Worm (Caenorhabditis elegans) whole organism, L2 larva: ENCODE measurements around the gene T28D6.6.

Source experiments
- F13H6.1 ChIP-seq: sonication (generic microtip); optimal IDR thresholded peaks from 2 replicates; lab custom pipeline; 2016; ENCODE audit warnings: missing genetic modification characterization, missing compliant biosample characterization
- R02D3.7 ChIP-seq: fragments of 150-350 bp; optimal IDR thresholded peaks from 2 replicates; lab custom pipeline; 2014; ENCODE audit warnings: missing biosample characterization, missing genetic modification characterization
- ZK546.5 ChIP-seq: sonication (generic microtip); optimal IDR thresholded peaks from 2 replicates; lab custom pipeline; 2017; ENCODE audit warnings: missing biosample characterization, missing genetic modification characterization
- alr-1 ChIP-seq: fragments of 150-350 bp; optimal IDR thresholded peaks from 2 replicates; lab custom pipeline; 2014; ENCODE audit warnings: missing biosample characterization, missing genetic modification characterization
- aly-2 ChIP-seq: fragments of 150-350 bp; optimal IDR thresholded peaks from 2 replicates; lab custom pipeline; 2014; ENCODE audit warnings: missing biosample characterization, missing genetic modification characterization
- ama-1 ChIP-seq: fragments of 150-350 bp; optimal IDR thresholded peaks from 2 replicates; lab custom pipeline; 2018; ENCODE audit warnings: inconsistent platforms
- blmp-1 ChIP-seq: sonication (generic microtip); optimal IDR thresholded peaks from 2 replicates; lab custom pipeline; 2017; ENCODE audit warnings: missing genetic modification characterization, mild to moderate bottlenecking, missing compliant biosample characterization, antibody characterized with exemption, moderate library complexity; ENCODE audit not compliant: insufficient read depth
- ceh-16 ChIP-seq: fragments of 150-350 bp; optimal IDR thresholded peaks from 2 replicates; lab custom pipeline; 2014; ENCODE audit warnings: missing biosample characterization, missing genetic modification characterization
- ceh-82 ChIP-seq: fragments of 150-350 bp; optimal IDR thresholded peaks from 2 replicates; lab custom pipeline; 2014; ENCODE audit warnings: missing biosample characterization, missing genetic modification characterization
- dmd-4 ChIP-seq: sonication (generic microtip); optimal IDR thresholded peaks from 2 replicates; lab custom pipeline; 2017; ENCODE audit warnings: missing biosample characterization, missing genetic modification characterization
- elt-1 ChIP-seq: fragments of 150-350 bp; optimal IDR thresholded peaks from 2 replicates; lab custom pipeline; 2014; ENCODE audit warnings: missing biosample characterization, missing genetic modification characterization
- elt-3 ChIP-seq: sonication (generic microtip); optimal IDR thresholded peaks from 2 replicates; lab custom pipeline; 2017; ENCODE audit warnings: missing biosample characterization, missing genetic modification characterization
- fos-1 ChIP-seq: fragments of 150-350 bp; optimal IDR thresholded peaks from 2 replicates; lab custom pipeline; 2014; ENCODE audit warnings: missing biosample characterization, missing genetic modification characterization
- lin-11 ChIP-seq: fragments of 150-350 bp; sonication (generic microtip); optimal IDR thresholded peaks from 2 replicates; lab custom pipeline; 2014; ENCODE audit warnings: missing biosample characterization, missing genetic modification characterization, inconsistent platforms, mixed read lengths
- lin-39 ChIP-seq: fragments of 150-350 bp; optimal IDR thresholded peaks from 2 replicates; lab custom pipeline; 2014; ENCODE audit warnings: missing biosample characterization, missing genetic modification reagents, missing genetic modification characterization
- lsy-2 ChIP-seq, 2 experiments: fragments of 150-350 bp in 1 of 2; sonication (generic microtip) in 1 of 2; optimal IDR thresholded peaks; 2 replicates each; lab custom pipeline; 2014 to 2017; ENCODE audit warnings: missing biosample characterization in 2 of 2, missing genetic modification characterization in 2 of 2
- mab-5 ChIP-seq: fragments of 150-350 bp; optimal IDR thresholded peaks from 2 replicates; lab custom pipeline; 2014; ENCODE audit warnings: missing biosample characterization, missing genetic modification characterization
- mbf-1 ChIP-seq: sonication (generic microtip); optimal IDR thresholded peaks from 2 replicates; lab custom pipeline; 2017; ENCODE audit warnings: missing biosample characterization, missing genetic modification characterization
- mdl-1 ChIP-seq, 2 experiments: fragments of 150-350 bp in 1 of 2; sonication (generic microtip) in 1 of 2; optimal IDR thresholded peaks; 2 replicates each; lab custom pipeline; 2017; ENCODE audit warnings: missing biosample characterization in 2 of 2, missing genetic modification characterization in 2 of 2
- nhr-12 ChIP-seq: fragments of 150-350 bp; optimal IDR thresholded peaks from 2 replicates; lab custom pipeline; 2014; ENCODE audit warnings: missing biosample characterization, missing genetic modification characterization
- nhr-129 ChIP-seq: fragments of 150-350 bp; optimal IDR thresholded peaks from 2 replicates; lab custom pipeline; 2014; ENCODE audit warnings: missing biosample characterization, missing genetic modification characterization
- nhr-21 ChIP-seq: fragments of 150-350 bp; optimal IDR thresholded peaks from 2 replicates; lab custom pipeline; 2014; ENCODE audit warnings: missing biosample characterization, missing genetic modification characterization
- nhr-23 ChIP-seq: fragments of 150-350 bp; optimal IDR thresholded peaks from 2 replicates; lab custom pipeline; 2014; ENCODE audit warnings: missing biosample characterization, missing genetic modification reagents, missing genetic modification characterization
- nhr-25 ChIP-seq: fragments of 150-350 bp; sonication (generic microtip); optimal IDR thresholded peaks from 3 replicates; lab custom pipeline; 2014; ENCODE audit warnings: missing biosample characterization, missing genetic modification characterization
- nhr-6 ChIP-seq: fragments of 150-350 bp; optimal IDR thresholded peaks from 2 replicates; lab custom pipeline; 2014; ENCODE audit warnings: missing biosample characterization, missing genetic modification characterization
- sem-4 ChIP-seq: fragments of 150-350 bp; optimal IDR thresholded peaks from 2 replicates; lab custom pipeline; 2014; ENCODE audit warnings: missing biosample characterization, missing genetic modification reagents, missing genetic modification characterization
- sma-3 ChIP-seq: sonication (generic microtip); optimal IDR thresholded peaks from 2 replicates; lab custom pipeline; 2016; ENCODE audit warnings: missing genetic modification reagents, missing genetic modification characterization, missing compliant biosample characterization
- sma-9 ChIP-seq, 2 experiments: fragments of 150-350 bp in 1 of 2; sonication (generic microtip) in 1 of 2; optimal IDR thresholded peaks; 2 replicates each; lab custom pipeline; 2014 to 2016; ENCODE audit warnings: missing genetic modification characterization in 2 of 2, mild to moderate bottlenecking in 1 of 2, missing biosample characterization in 1 of 2, missing compliant biosample characterization in 1 of 2, missing genetic modification reagents in 1 of 2, moderate library complexity in 1 of 2
- snpc-4 ChIP-seq: fragments of 150-350 bp; optimal IDR thresholded peaks from 2 replicates; lab custom pipeline; 2014; ENCODE audit warnings: missing biosample characterization, missing genetic modification characterization
- unc-55 ChIP-seq: fragments of 150-350 bp; sonication (generic microtip); optimal IDR thresholded peaks from 3 replicates; lab custom pipeline; 2014; ENCODE audit warnings: missing biosample characterization, missing genetic modification reagents, missing genetic modification characterization
- unc-62 ChIP-seq: fragments of 150-350 bp; optimal IDR thresholded peaks from 2 replicates; lab custom pipeline; 2014; ENCODE audit warnings: missing biosample characterization, missing genetic modification reagents, missing genetic modification characterization
- zag-1 ChIP-seq: fragments of 150-350 bp; optimal IDR thresholded peaks from 2 replicates; lab custom pipeline; 2014; ENCODE audit warnings: missing biosample characterization, missing genetic modification characterization
- ztf-1 ChIP-seq: fragments of 200-800 bp; sonication (Bioruptor generic); conservative IDR thresholded peaks from 2 replicates; pipeline ENCODE4 v1.3.6; 2022; ENCODE audit warnings: missing genetic modification characterization, missing compliant biosample characterization
- ztf-11 ChIP-seq: sonication (generic microtip); optimal IDR thresholded peaks from 2 replicates; lab custom pipeline; 2017; ENCODE audit warnings: missing biosample characterization, missing genetic modification characterization

T28D6.6 gene

DNA sequence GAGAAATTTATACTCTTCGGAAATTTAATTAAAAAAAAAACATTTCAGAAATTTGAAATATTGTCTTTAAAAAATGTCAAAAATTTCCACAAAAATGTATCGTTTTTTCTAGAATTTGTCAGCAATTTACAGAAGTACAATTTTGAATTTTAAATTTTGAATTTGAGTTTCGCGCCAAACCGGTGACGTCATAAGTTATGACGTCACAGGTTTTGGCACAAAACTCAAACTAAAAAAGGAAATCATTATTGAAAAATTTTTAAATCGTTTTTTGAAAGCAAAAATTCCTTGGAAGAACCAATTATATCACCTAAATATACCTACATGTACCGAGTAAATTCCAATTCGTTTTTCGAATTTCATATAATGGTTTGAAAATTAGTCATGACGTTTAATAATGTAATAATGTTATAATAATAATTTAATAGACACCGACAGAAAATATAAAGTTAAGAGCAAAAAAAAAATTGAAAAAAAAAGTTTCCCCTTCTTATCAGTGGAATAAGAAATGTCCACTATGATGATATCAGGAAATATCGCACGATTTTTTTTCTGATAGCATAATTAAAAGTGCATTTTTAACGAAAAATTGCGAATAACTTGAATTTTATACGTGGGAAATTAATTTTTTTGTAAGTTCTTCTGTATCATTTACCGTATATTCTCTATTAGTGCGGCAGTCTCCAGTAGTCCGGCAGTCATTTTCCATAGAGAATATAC, 7.4 kb upstream of the T28D6.6 start:
- TF ChIP-seq fos-1 (tag; lab: Kevin White, UChicago), result peak; percentile 44
- TF ChIP-seq dmd-4 (tag; lab: Kevin White, UChicago), result no peak

DNA sequence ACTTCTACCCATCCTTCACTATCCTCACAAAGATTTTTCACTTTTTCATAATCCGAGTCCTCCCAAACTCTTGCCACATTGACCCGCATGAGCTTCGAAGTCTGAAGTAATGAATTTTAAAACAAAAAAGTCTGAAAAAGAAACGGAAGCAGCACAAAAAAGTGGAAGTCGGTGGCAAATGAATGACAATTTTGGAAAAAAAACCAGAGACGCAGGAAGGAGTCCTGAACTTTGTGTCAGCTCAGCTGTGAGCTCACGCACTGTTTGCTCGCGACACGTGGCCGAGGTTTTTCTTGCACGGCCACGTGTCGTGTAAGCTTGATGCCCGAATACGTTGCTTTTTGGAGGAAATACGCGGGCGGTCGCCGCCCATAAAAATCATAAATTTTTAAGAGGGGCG, 3.5 kb upstream of the T28D6.6 start, which contains the start of gene T28D6.7:
Gene T28D6.7, minus strand, starts transcription at position 101 of the 400 bp plus-strand sequence.
- TF ChIP-seq nhr-6 (no peak), ceh-16 (no peak), blmp-1 (no peak), fos-1 (tag; lab: Kevin White, UChicago) (no peak), unc-55 (GFP tag; lab: Kevin White, UChicago) (no peak), F13H6.1 (tag; lab: Kevin White, UChicago) (no peak), mdl-1 (tag; optimal IDR thresholded peaks at IDR 0.05; lab: Kevin White, UChicago) (no peak), alr-1 (no peak), ztf-1 (no peak), zag-1 (no peak), sem-4 (tag; lab: Kevin White, UChicago) (no peak), nhr-25 (tag; lab: Kevin White, UChicago) (no peak), elt-1 (tag; lab: Kevin White, UChicago) (no peak), ZK546.5 (no peak)

DNA sequence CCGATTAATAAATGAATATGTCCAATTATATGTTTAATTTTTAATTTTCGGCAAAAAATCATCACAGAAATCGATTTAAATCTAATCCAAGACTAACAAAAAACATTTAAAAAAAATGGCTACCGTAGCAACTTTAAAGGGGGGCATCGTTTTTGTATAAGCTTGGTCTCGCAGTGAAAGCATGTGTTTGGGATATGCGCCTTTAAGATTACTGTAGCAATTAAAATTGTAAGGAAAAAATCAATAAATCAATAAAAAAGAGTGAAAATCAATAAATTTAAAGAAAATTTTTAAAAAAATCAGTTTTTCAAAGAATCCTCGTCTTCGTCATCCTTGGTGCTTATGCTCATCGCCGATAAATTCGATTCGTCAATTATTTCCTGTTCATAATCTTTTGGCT, 1.2 kb upstream of the T28D6.6 start:
- no peak for TF ChIP-seq fos-1 (tag; lab: Kevin White, UChicago)
- TF ChIP-seq, all 48 proteins: peak for 0

DNA sequence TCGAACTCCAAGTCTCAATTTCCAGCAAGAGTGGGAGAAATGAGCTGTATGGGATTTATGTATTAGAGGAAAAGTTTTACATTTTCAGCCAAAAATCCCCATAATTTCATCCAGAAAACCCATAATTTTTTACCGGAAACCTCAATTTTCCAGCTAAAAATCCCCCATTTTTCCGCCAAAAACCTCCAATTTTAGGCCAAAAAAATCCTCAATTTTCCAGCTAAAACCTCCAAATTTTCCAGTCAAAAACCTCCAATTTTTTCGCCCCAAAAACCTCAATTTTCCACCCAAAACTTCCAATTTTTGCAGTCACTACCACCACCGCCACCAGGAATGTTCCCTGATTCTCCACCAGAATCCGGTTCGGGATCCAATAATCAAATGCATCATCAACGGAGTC, 1.4 kb downstream of the T28D6.6 start:
- TF ChIP-seq ama-1 (no peak), zag-1 (no peak), ztf-11 (tag; lab: Kevin White, UChicago) (no peak), sma-9 (GFP tag; optimal IDR thresholded peaks at IDR 0.05; lab: Kevin White, UChicago) (no peak), sma-9 (tag; optimal IDR thresholded peaks at IDR 0.05; lab: Kevin White, UChicago) (no peak), lin-39 (tag; lab: Kevin White, UChicago) (no peak), nhr-129 (tag; lab: Kevin White, UChicago) (no peak), unc-62 (no peak), nhr-21 (no peak), unc-55 (GFP tag; lab: Kevin White, UChicago) (no peak), ceh-16 (no peak), R02D3.7 (tag; lab: Kevin White, UChicago) (no peak), lsy-2 (tag; optimal IDR thresholded peaks at IDR 0.05; lab: Kevin White, UChicago) (no peak), nhr-12 (tag; lab: Kevin White, UChicago) (no peak), F13H6.1 (tag; lab: Kevin White, UChicago) (no peak), lin-11 (no peak), ztf-1 (no peak), mdl-1 (tag; optimal IDR thresholded peaks at IDR 0.05; lab: Kevin White, UChicago) (no peak), sma-3 (GFP tag; lab: Kevin White, UChicago) (no peak), mab-5 (tag; lab: Kevin White, UChicago) (no peak), aly-2 (tag; lab: Kevin White, UChicago) (no peak)

DNA sequence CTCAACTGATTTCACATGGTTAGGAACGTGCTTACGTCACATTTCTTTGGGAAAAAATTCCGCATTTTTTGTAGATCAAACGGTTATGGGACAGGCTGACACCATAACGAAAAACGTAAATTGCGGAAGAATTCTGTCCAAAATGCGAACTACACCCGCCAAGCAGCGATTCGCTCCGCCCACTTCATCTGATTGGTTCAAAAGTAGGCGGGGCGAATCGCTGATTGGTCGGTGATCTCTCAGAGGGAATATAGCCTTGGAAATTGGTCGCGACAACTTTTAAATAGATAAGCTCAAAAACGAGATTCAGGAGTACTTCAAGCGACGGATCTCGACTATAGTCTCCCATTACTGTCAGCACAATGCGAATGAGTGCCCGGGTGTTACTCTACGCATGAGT, 5.3 kb downstream of the T28D6.6 start:
- no peak for TF ChIP-seq zag-1
- no peak for TF ChIP-seq ztf-1
- TF ChIP-seq unc-55 (GFP tag; lab: Kevin White, UChicago), result no peak
- no peak for TF ChIP-seq nhr-6
- no peak for TF ChIP-seq mab-5 (tag; lab: Kevin White, UChicago)
- no peak for TF ChIP-seq ama-1
- TF ChIP-seq ceh-82, result no peak
- no peak for TF ChIP-seq nhr-21
- no peak for TF ChIP-seq lin-11
- TF ChIP-seq snpc-4 (tag; lab: Kevin White, UChicago), result no peak
- TF ChIP-seq sem-4 (tag; lab: Kevin White, UChicago), result no peak
- no peak for TF ChIP-seq mbf-1 (tag; lab: Kevin White, UChicago)
- TF ChIP-seq nhr-23 (tag; lab: Kevin White, UChicago), result no peak
- no peak for TF ChIP-seq elt-3 (tag; lab: Kevin White, UChicago)
- no peak for TF ChIP-seq R02D3.7 (tag; lab: Kevin White, UChicago)
- no peak for TF ChIP-seq ZK546.5
